Fruit fly (Drosophila melanogaster) S2 (cell line): ENCODE data around the gene CG16995.

ENCODE experiments used
- CG8478 ChIP-seq: fragments of >200 bp; optimal IDR thresholded peaks from 2 replicates; lab custom pipeline; 2018
- CTCF ChIP-seq, 2 experiments: fragments of >200 bp; optimal IDR thresholded peaks; 2 replicates each; lab custom pipeline; 2018

dm6 chr2L:2348479-2348878, 40.7 kb downstream of the CG16995 start:
- TF ChIP-seq CG8478 (lab: Kevin White, UChicago) (no peak), CTCF (optimal IDR thresholded peaks at IDR 0.05; lab: Kevin White, UChicago) (no peak)
